Worm (Caenorhabditis elegans) whole organism, L2 larva: ENCODE results near the gene F58B4.2.

Experiments used
- elt-3 ChIP-seq: sonication (generic microtip); optimal IDR thresholded peaks from 2 replicates; lab custom pipeline; 2017; ENCODE audit warnings: missing biosample characterization, missing genetic modification characterization
- lin-39 ChIP-seq: fragments of 150-350 bp; optimal IDR thresholded peaks from 2 replicates; lab custom pipeline; 2014; ENCODE audit warnings: missing biosample characterization, missing genetic modification reagents, missing genetic modification characterization
- nhr-129 ChIP-seq: fragments of 150-350 bp; optimal IDR thresholded peaks from 2 replicates; lab custom pipeline; 2014; ENCODE audit warnings: missing biosample characterization, missing genetic modification characterization
- ztf-1 ChIP-seq: fragments of 200-800 bp; sonication (Bioruptor generic); conservative IDR thresholded peaks from 2 replicates; pipeline ENCODE4 v1.3.6; 2022; ENCODE audit warnings: missing genetic modification characterization, missing compliant biosample characterization

DNA sequence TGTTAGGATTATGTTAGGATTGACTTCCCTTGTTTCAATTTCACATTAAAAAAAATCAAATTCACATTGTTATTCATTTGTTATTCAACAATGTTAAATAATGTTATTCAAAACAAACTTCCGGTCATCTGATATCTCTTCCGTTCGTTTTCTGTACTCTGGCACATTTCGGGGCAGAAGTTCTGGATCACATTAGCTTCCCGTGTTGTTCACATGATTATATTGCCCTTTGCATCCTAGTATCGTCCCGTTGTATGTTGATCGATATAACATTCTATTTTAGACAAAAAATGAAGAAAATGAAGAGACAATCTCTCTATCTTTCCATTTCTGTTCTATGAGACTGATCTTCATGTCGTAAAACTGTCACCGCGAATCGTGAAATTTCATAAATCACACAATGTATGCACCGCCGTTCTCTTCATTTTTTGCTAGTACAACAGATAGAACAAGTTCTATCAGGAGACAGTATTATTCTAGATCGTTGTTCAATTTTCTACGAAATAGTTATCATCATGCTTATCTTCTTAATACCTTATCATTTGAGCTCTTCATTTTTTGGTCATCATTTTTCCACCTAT, 21.8 kb upstream of the F58B4.2 start:
- no peak for TF ChIP-seq nhr-129 (tag; lab: Kevin White, UChicago)
- TF ChIP-seq elt-3, result no peak
- TF ChIP-seq ztf-1 (GFP tag; lab: Robert Waterston, UW), result no peak
- no peak for TF ChIP-seq lin-39 (tag; lab: Kevin White, UChicago)
